Worm (Caenorhabditis elegans) whole organism, young adult: ENCODE data around the gene kin-9.
"Not testable (repeated sequence)": the region's sequence is repeated elsewhere in the genome, so short reads cannot be mapped to it uniquely, and the experiment has no call there.

ENCODE experiments used
- B0336.3 ChIP-seq: fragments of 200-800 bp; sonication (Bioruptor generic); IDR thresholded peaks from 2 replicates; pipeline ENCODE4 v1.3.6; 2022; ENCODE audit warnings: missing genetic modification characterization, missing compliant biosample characterization
- Y95B8A.8 ChIP-seq: fragments of 200-800 bp; sonication (Bioruptor generic); IDR thresholded peaks from 2 replicates; pipeline ENCODE4 v1.3.6; 2022; ENCODE audit warnings: missing genetic modification reagents, missing genetic modification characterization, missing compliant biosample characterization
- him-1 ChIP-seq: sonication (generic microtip); optimal IDR thresholded peaks from 2 replicates; lab custom pipeline; 2016; ENCODE audit warnings: missing genotype, missing genetic modification reagents, missing genetic modification characterization, missing compliant biosample characterization
- lin-35 ChIP-seq, 3 experiments: fragments of 150-350 bp in 2 of 3; sonication (generic microtip) in 1 of 3; optimal IDR thresholded peaks; 2 replicates each; lab custom pipeline; 2014 to 2018; ENCODE audit warnings: missing biosample characterization in 3 of 3, missing genetic modification characterization in 3 of 3, missing genetic modification reagents in 3 of 3
- lir-1 ChIP-seq: fragments of 200-800 bp; sonication (Bioruptor generic); conservative IDR thresholded peaks from 2 replicates; pipeline ENCODE4 v1.3.6; 2022; ENCODE audit warnings: missing genetic modification reagents, missing genetic modification characterization, missing compliant biosample characterization

- not testable (repeated sequence) for TF ChIP-seq Y95B8A.8 (GFP tag; lab: Robert Waterston, UW); lir-1 (GFP tag; lab: Robert Waterston, UW); him-1 (tag; lab: Kevin White, UChicago); lin-35 (GFP tag; optimal IDR thresholded peaks at IDR 0.05; lab: Kevin White, UChicago); B0336.3
Measured at ce11 chrX:8410754-8411153, 21.7 kb upstream of the kin-9 start, which contains the start of gene F08F1.9.
